Fruit fly (Drosophila melanogaster): ENCODE results near the gene Or85e.
A peak's percentile ranks its signal among the peaks of the same experiment; 100 is the strongest.

Gene Or85e

DNA sequence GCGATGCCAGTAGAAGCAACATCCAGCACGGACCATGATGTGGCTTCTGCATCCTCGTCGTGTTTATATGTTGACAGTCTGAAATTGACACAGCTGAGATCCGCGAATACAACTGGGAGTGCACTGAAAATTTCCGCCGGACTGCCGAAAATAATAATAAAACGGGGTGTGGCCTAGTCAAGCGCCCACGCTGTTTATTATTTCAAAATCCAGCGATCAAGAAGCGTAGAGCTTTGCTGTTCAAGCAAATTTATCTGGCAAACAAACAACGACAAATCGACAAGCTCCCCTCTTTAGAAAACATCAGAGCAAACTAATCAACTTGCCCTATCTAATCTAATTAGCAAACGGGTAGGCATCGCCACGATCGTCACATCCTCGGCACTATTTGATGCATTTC is 18.4 kb upstream of the Or85e start:
- TF ChIP-seq gsb (GFP tag; IDR thresholded peaks at IDR 0.05) (0 out of 2 replicates have a peak, but pooled peaks have one; percentile 29), sens (GFP tag) (peak; percentile 53), Ets65A (GFP tag) (peak; percentile 71), Med (GFP tag) (peak; percentile 75), CG12942 (GFP tag; optimal IDR thresholded peaks at IDR 0.05) (no peak), CG12155 (GFP tag; optimal IDR thresholded peaks at IDR 0.05) (no peak), gt (GFP tag; IDR thresholded peaks at IDR 0.05) (no peak), CG1024 (GFP tag; IDR thresholded peaks at IDR 0.05) (no peak), toy (GFP tag; IDR thresholded peaks at IDR 0.05) (no peak), CG9817 (tag; optimal IDR thresholded peaks at IDR 0.05) (no peak), CG10959 (GFP tag; IDR thresholded peaks at IDR 0.05) (no peak)

DNA sequence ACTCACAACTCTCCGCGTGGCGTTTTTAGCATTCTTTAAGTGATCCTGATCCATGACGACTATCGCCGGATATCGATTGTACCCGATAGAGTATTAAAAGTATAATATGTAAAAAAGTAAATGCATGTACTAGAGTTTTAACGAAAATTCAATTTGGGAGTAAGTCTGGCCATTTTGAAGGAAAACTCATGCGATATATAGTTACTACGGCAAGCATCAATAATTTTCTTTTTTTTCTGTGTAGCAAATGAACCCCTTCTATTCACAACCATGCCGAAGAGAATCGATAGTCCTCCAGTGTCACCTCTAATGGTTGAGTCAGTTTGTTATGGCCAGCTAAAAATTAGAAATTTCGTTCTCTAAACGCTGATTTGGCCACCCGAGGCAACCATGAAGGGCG is 17.1 kb upstream of the Or85e start, which contains the start of the genes Sys1 and Dhod:
Sys1 (plus strand) TSS at position 91 of the 400 bp plus-strand sequence.
Dhod (minus strand) TSS at position 186 of the 400 bp plus-strand sequence.
- TF ChIP-seq dmrt11E (tag; optimal IDR thresholded peaks at IDR 0.05) (peak; percentile 51), C15 (GFP tag; IDR thresholded peaks at IDR 0.05) (0 out of 3 replicates have a peak, but pooled peaks have one; percentile 40), schlank (tag; optimal IDR thresholded peaks at IDR 0.05) (no peak), CG1024 (GFP tag; IDR thresholded peaks at IDR 0.05) (no peak; the same call in 1 of the 2 replicates), zen (tag; optimal IDR thresholded peaks at IDR 0.05) (peak; percentile 41), gsb (GFP tag; IDR thresholded peaks at IDR 0.05) (no peak), ttk (GFP tag; IDR thresholded peaks at IDR 0.05) (no peak), D19A (tag; optimal IDR thresholded peaks at IDR 0.05) (peak; percentile 45), CG5245 (GFP tag; optimal IDR thresholded peaks at IDR 0.05) (peak; percentile 36), CG10654 (GFP tag; optimal IDR thresholded peaks at IDR 0.05) (peak; percentile 47), cas (GFP tag; IDR thresholded peaks at IDR 0.05) (0 out of 2 replicates have a peak, but pooled peaks have one; percentile 37), Hr39 (optimal IDR thresholded peaks at IDR 0.05) (no peak), Ravus (GFP tag; IDR thresholded peaks at IDR 0.05) (no peak), kay (GFP tag; optimal IDR thresholded peaks at IDR 0.05) (peak; percentile 73), hbn (GFP tag; IDR thresholded peaks at IDR 0.05; ENCODE audit: partially characterized antibody) (peak; percentile 84), CG2889 (GFP tag; IDR thresholded peaks at IDR 0.05) (peak; percentile 44; the same call in 2 of the 3 replicates), CG4707 (GFP tag; optimal IDR thresholded peaks at IDR 0.05) (no peak), disco-r (GFP tag; optimal IDR thresholded peaks at IDR 0.05) (peak; percentile 16), CG2199 (GFP tag; IDR thresholded peaks at IDR 0.05) (no peak), ash1 (GFP tag; optimal IDR thresholded peaks at IDR 0.05) (no peak), CG16813 (GFP tag; IDR thresholded peaks at IDR 0.05; ENCODE audit: partially characterized antibody) (peak; percentile 84), gcm (GFP tag; optimal IDR thresholded peaks at IDR 0.05) (no peak), oc (tag; optimal IDR thresholded peaks at IDR 0.05) (peak; percentile 18), Aef1 (GFP tag; IDR thresholded peaks at IDR 0.05) (0 out of 3 replicates have a peak, but pooled peaks have one; percentile 35), NK7.1 (GFP tag; optimal IDR thresholded peaks at IDR 0.05) (peak; percentile 39), HmgD (GFP tag; optimal IDR thresholded peaks at IDR 0.05) (peak; percentile 12), grn (GFP tag; optimal IDR thresholded peaks at IDR 0.05) (no peak), Atf3 (GFP tag; optimal IDR thresholded peaks at IDR 0.05) (peak; percentile 60), CG12659 (GFP tag; optimal IDR thresholded peaks at IDR 0.05) (peak; percentile 52), exex (tag; optimal IDR thresholded peaks at IDR 0.05) (peak; percentile 22), cad (GFP tag; optimal IDR thresholded peaks at IDR 0.05) (no peak), fd96Cb (tag; optimal IDR thresholded peaks at IDR 0.05) (peak; percentile 20), CG14441 (GFP tag; IDR thresholded peaks at IDR 0.05) (peak; percentile 69), zfh2 (GFP tag; optimal IDR thresholded peaks at IDR 0.05) (peak; percentile 85), CG12155 (GFP tag; optimal IDR thresholded peaks at IDR 0.05) (peak; percentile 62), Dref (GFP tag; IDR thresholded peaks at IDR 0.05) (peak; percentile 68), fd3F (GFP tag; optimal IDR thresholded peaks at IDR 0.05) (peak; percentile 38), CG13624 (GFP tag; optimal IDR thresholded peaks at IDR 0.05) (peak; percentile 74), CG1832 (GFP tag; optimal IDR thresholded peaks at IDR 0.05) (no peak), NC2α (GFP tag; optimal IDR thresholded peaks at IDR 0.05) (no peak), CG2116 (GFP tag; optimal IDR thresholded peaks at IDR 0.05) (peak; percentile 81), Opbp (GFP tag; IDR thresholded peaks at IDR 0.05; ENCODE audit: partially characterized antibody) (peak; percentile 66; the same call in 2 of the 3 replicates)

Measured in whole organism, embryonic.